Fruit fly (Drosophila melanogaster): ENCODE measurements around the gene Cbs.

DNA sequence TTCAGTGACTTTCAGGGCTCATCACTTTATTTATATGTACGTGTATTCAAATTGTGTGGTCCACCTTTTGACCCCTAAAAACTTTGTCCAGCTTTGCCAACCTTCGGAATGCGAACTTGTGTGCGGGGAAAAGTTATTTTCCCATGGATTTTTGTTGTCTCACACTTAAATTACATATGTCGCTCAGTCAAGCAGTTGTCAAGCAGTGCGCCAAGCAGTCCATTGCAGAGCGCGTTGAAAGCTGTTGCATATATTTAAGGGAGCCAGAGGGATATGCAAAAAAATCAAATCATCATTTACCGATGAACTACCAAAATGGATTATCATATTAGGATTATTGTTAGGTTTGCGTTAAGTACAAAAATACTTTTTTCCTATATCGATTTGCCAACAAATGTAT, 38.3 kb downstream of the Cbs start:
- TF ChIP-seq h (GFP tag; optimal IDR thresholded peaks at IDR 0.05) (no peak), Jra (GFP tag; optimal IDR thresholded peaks at IDR 0.05) (no peak), Hnf4 (GFP tag; optimal IDR thresholded peaks at IDR 0.05) (no peak), Abd-B (GFP tag; optimal IDR thresholded peaks at IDR 0.05) (no peak), Hr78 (GFP tag; optimal IDR thresholded peaks at IDR 0.05) (no peak), dsf (GFP tag; optimal IDR thresholded peaks at IDR 0.05; ENCODE audit: borderline replicate concordance) (no peak), dmrt93B (GFP tag; optimal IDR thresholded peaks at IDR 0.05) (no peak), br (GFP tag; optimal IDR thresholded peaks at IDR 0.05) (no peak), fru (GFP tag; optimal IDR thresholded peaks at IDR 0.05) (no peak), Myc (optimal IDR thresholded peaks at IDR 0.05) (no peak), psq (GFP tag; optimal IDR thresholded peaks at IDR 0.05) (no peak), lola (GFP tag; optimal IDR thresholded peaks at IDR 0.05) (no peak)

Data from whole organism, wandering third instar larva.